Fruit fly (Drosophila melanogaster) whole organism, embryonic: ENCODE measurements around the gene CG1824.

ENCODE experiments used
- Atf-2 ChIP-seq: fragments of 200-800 bp; sonication (Bioruptor generic); optimal IDR thresholded peaks from 2 replicates; lab custom pipeline; 2016; ENCODE audit warnings: missing biosample characterization, missing genetic modification characterization
- BtbVII ChIP-seq: fragments of 200-800 bp; sonication (Bioruptor generic); optimal IDR thresholded peaks from 3 replicates; lab custom pipeline; 2017; ENCODE audit warnings: missing biosample characterization, mild to moderate bottlenecking, missing genetic modification characterization
- CG10321 ChIP-seq: fragments of 200-800 bp; sonication (Bioruptor generic); IDR thresholded peaks from 2 replicates; pipeline ENCODE4 v1.3.6; 2022; ENCODE audit warnings: missing biosample characterization, missing genetic modification characterization
- CG10959 ChIP-seq: fragments of 200-800 bp; sonication (Bioruptor generic); IDR thresholded peaks from 2 replicates; pipeline ENCODE4 v1.3.6; 2022; ENCODE audit warnings: missing biosample characterization, missing genetic modification characterization
- CG10979 ChIP-seq: fragments of 200-800 bp; sonication (Bioruptor generic); optimal IDR thresholded peaks from 2 replicates; lab custom pipeline; 2018; ENCODE audit warnings: missing biosample characterization, mild to moderate bottlenecking, missing genetic modification characterization, moderate library complexity
- CG15514 ChIP-seq: fragments of 200-800 bp; sonication (Bioruptor generic); optimal IDR thresholded peaks from 3 replicates; lab custom pipeline; 2017; ENCODE audit warnings: missing biosample characterization, missing genetic modification characterization, mild to moderate bottlenecking, moderate library complexity, missing genetic modification reagents
- CG16813 ChIP-seq: fragments of 200-800 bp; sonication (Bioruptor generic); IDR thresholded peaks from 3 replicates; pipeline ENCODE4 v1.3.6; 2022; ENCODE audit warnings: missing biosample characterization, missing genetic modification characterization; ENCODE audit not compliant: partially characterized antibody
- CG18262 ChIP-seq: fragments of 200-800 bp; optimal IDR thresholded peaks from 3 replicates; lab custom pipeline; 2019; ENCODE audit warnings: missing biosample characterization, mild to moderate bottlenecking, missing genetic modification characterization, moderate library complexity
- CG33557 ChIP-seq: fragments of 200-800 bp; sonication (Bioruptor generic); optimal IDR thresholded peaks from 2 replicates; lab custom pipeline; 2019; ENCODE audit warnings: missing biosample characterization, mild to moderate bottlenecking, missing genetic modification characterization, moderate library complexity
- CG7745 ChIP-seq: fragments of 200-800 bp; sonication (Bioruptor generic); optimal IDR thresholded peaks from 2 replicates; lab custom pipeline; 2018; ENCODE audit warnings: missing biosample characterization, mild to moderate bottlenecking, missing genetic modification characterization, moderate library complexity
- CG7839 ChIP-seq: fragments of 200-800 bp; sonication (Bioruptor generic); optimal IDR thresholded peaks from 3 replicates; lab custom pipeline; 2018; ENCODE audit warnings: missing biosample characterization, mild to moderate bottlenecking, missing genetic modification characterization, moderate library complexity
- CG7987 ChIP-seq: fragments of 200-800 bp; sonication (Bioruptor generic); optimal IDR thresholded peaks from 2 replicates; lab custom pipeline; 2018; ENCODE audit warnings: missing biosample characterization, mild to moderate bottlenecking, missing genetic modification characterization, moderate library complexity
- CG8924 ChIP-seq: fragments of 200-800 bp; optimal IDR thresholded peaks from 3 replicates; lab custom pipeline; 2019; ENCODE audit warnings: missing biosample characterization, mild to moderate bottlenecking, missing genetic modification characterization, moderate library complexity
- CG9437 ChIP-seq: fragments of 200-800 bp; sonication (Bioruptor generic); optimal IDR thresholded peaks from 2 replicates; lab custom pipeline; 2018; ENCODE audit warnings: missing biosample characterization, mild to moderate bottlenecking, missing genetic modification characterization
- CG9609 ChIP-seq: fragments of 200-800 bp; sonication (Bioruptor generic); optimal IDR thresholded peaks from 3 replicates; lab custom pipeline; 2016; ENCODE audit warnings: missing biosample characterization, missing genetic modification characterization
- CG9817 ChIP-seq: fragments of 200-800 bp; sonication (Bioruptor generic); optimal IDR thresholded peaks from 2 replicates; lab custom pipeline; 2018; ENCODE audit warnings: missing biosample characterization, mild to moderate bottlenecking, missing genetic modification characterization, moderate library complexity
- Dbx ChIP-seq: fragments of 200-800 bp; sonication (Bioruptor generic); IDR thresholded peaks from 3 replicates; pipeline ENCODE4 v1.3.6; 2022; ENCODE audit warnings: missing biosample characterization, missing genetic modification characterization
- Fer1 ChIP-seq: fragments of 200-800 bp; sonication (Bioruptor generic); optimal IDR thresholded peaks from 2 replicates; lab custom pipeline; 2017; ENCODE audit warnings: missing biosample characterization, mild to moderate bottlenecking, missing genetic modification characterization
- Fer3 ChIP-seq: fragments of 200-800 bp; sonication (Bioruptor generic); optimal IDR thresholded peaks from 2 replicates; lab custom pipeline; 2018; ENCODE audit warnings: missing biosample characterization, mild to moderate bottlenecking, missing genetic modification characterization, moderate library complexity
- Hr78 ChIP-seq, 2 experiments: fragments of 200-800 bp in 1 of 2; fragments of >200 bp in 1 of 2; sonication (Bioruptor generic) in 1 of 2; optimal IDR thresholded peaks; 2 replicates each; lab custom pipeline; 2017 to 2019; ENCODE audit warnings: missing biosample characterization in 2 of 2, missing genetic modification characterization in 2 of 2, mild to moderate bottlenecking in 1 of 2, moderate library complexity in 1 of 2
- Lim3 ChIP-seq: fragments of 200-800 bp; sonication (Bioruptor generic); IDR thresholded peaks from 2 replicates; pipeline ENCODE4 v1.3.6; 2022; ENCODE audit warnings: missing biosample characterization, missing genetic modification characterization
- Meics ChIP-seq: fragments of 200-800 bp; sonication (Bioruptor generic); optimal IDR thresholded peaks from 2 replicates; lab custom pipeline; 2017; ENCODE audit warnings: missing biosample characterization, mild to moderate bottlenecking, missing genetic modification characterization
- Oaz ChIP-seq: fragments of 200-800 bp; sonication (Bioruptor generic); IDR thresholded peaks from 2 replicates; pipeline ENCODE4 v1.3.6; 2022; ENCODE audit warnings: missing biosample characterization, missing genetic modification characterization
- PHDP ChIP-seq: fragments of 200-800 bp; sonication (Bioruptor generic); optimal IDR thresholded peaks from 3 replicates; lab custom pipeline; 2018; ENCODE audit warnings: missing biosample characterization, mild to moderate bottlenecking, missing genetic modification characterization, moderate library complexity
- Sox100B ChIP-seq: fragments of 200-800 bp; sonication (Bioruptor generic); optimal IDR thresholded peaks from 3 replicates; lab custom pipeline; 2018; ENCODE audit warnings: missing biosample characterization, mild to moderate bottlenecking, missing genetic modification characterization
- Sry-δ ChIP-seq: fragments of 200-800 bp; sonication (Bioruptor generic); optimal IDR thresholded peaks from 2 replicates; lab custom pipeline; 2016; ENCODE audit warnings: missing biosample characterization, missing genetic modification characterization
- Vsx1 ChIP-seq: fragments of 200-800 bp; sonication (Bioruptor generic); optimal IDR thresholded peaks from 2 replicates; lab custom pipeline; 2017; ENCODE audit warnings: missing biosample characterization, mild to moderate bottlenecking, missing genetic modification characterization, missing genetic modification reagents
- aop ChIP-seq: fragments of 200-800 bp; sonication (Bioruptor generic); IDR thresholded peaks from 2 replicates; pipeline ENCODE4 v1.3.6; 2022; ENCODE audit warnings: missing biosample characterization, missing genetic modification characterization
- bsh ChIP-seq, 2 experiments: fragments of 200-800 bp; sonication (Bioruptor generic); optimal IDR thresholded peaks; 2 replicates each; lab custom pipeline; 2017 to 2018; ENCODE audit warnings: mild to moderate bottlenecking in 2 of 2, missing biosample characterization in 2 of 2, missing genetic modification characterization in 2 of 2, moderate library complexity in 1 of 2
- cato ChIP-seq: fragments of 200-800 bp; sonication (Bioruptor generic); optimal IDR thresholded peaks from 2 replicates; lab custom pipeline; 2016; ENCODE audit warnings: missing biosample characterization, missing genetic modification characterization, borderline replicate concordance
- chif ChIP-seq, 2 experiments: fragments of 200-800 bp; sonication (Bioruptor generic); optimal IDR thresholded peaks; 3 replicates each; lab custom pipeline; 2016; ENCODE audit warnings: missing biosample characterization in 2 of 2, missing genetic modification characterization in 2 of 2
- crp ChIP-seq, 2 experiments: fragments of 200-800 bp; sonication (Bioruptor generic); optimal IDR thresholded peaks; 2 replicates in 1 of 2; 3 replicates in 1 of 2; lab custom pipeline; 2017; ENCODE audit warnings: missing biosample characterization in 2 of 2, missing genetic modification characterization in 2 of 2, mild to moderate bottlenecking in 1 of 2, moderate library complexity in 1 of 2
- dpn ChIP-seq, 2 experiments: fragments of 200-800 bp; sonication (Bioruptor generic); optimal IDR thresholded peaks; 3 replicates each; lab custom pipeline; 2016; ENCODE audit warnings: missing biosample characterization in 2 of 2, missing genetic modification characterization in 2 of 2
- exex ChIP-seq: fragments of 200-800 bp; sonication (Bioruptor generic); optimal IDR thresholded peaks from 4 replicates; lab custom pipeline; 2018; ENCODE audit warnings: missing biosample characterization, mild to moderate bottlenecking, missing genetic modification characterization, moderate library complexity
- gcm ChIP-seq: fragments of 200-800 bp; sonication (Bioruptor generic); optimal IDR thresholded peaks from 2 replicates; lab custom pipeline; 2019; ENCODE audit warnings: missing biosample characterization, mild to moderate bottlenecking, missing genetic modification characterization, moderate library complexity
- grau ChIP-seq: fragments of 200-800 bp; optimal IDR thresholded peaks from 3 replicates; lab custom pipeline; 2019; ENCODE audit warnings: missing biosample characterization, mild to moderate bottlenecking, missing genetic modification characterization, moderate library complexity
- grn ChIP-seq: fragments of 200-800 bp; sonication (Bioruptor generic); optimal IDR thresholded peaks from 3 replicates; lab custom pipeline; 2017; ENCODE audit warnings: missing biosample characterization, missing genetic modification characterization
- h ChIP-seq: fragments of >200 bp; optimal IDR thresholded peaks from 2 replicates; lab custom pipeline; 2017
- otp ChIP-seq: fragments of 200-800 bp; sonication (Bioruptor generic); IDR thresholded peaks from 3 replicates; pipeline ENCODE4, ENCODE4 v1.3.6; 2022; ENCODE audit warnings: missing biosample characterization, missing genetic modification characterization
- psq ChIP-seq: fragments of 200-800 bp; sonication (Bioruptor generic); optimal IDR thresholded peaks from 2 replicates; lab custom pipeline; 2017; ENCODE audit warnings: missing biosample characterization, missing genetic modification characterization
- row ChIP-seq: fragments of 200-800 bp; sonication (Bioruptor generic); IDR thresholded peaks from 3 replicates; pipeline ENCODE4 v1.3.6; 2022; ENCODE audit warnings: missing biosample characterization, missing genetic modification characterization
- salm ChIP-seq: fragments of 200-800 bp; sonication (Bioruptor generic); optimal IDR thresholded peaks from 2 replicates; lab custom pipeline; 2018; ENCODE audit warnings: missing biosample characterization, mild to moderate bottlenecking, missing genetic modification characterization
- scrt ChIP-seq: fragments of 200-800 bp; sonication (Bioruptor generic); optimal IDR thresholded peaks from 2 replicates; lab custom pipeline; 2018; ENCODE audit warnings: missing biosample characterization, mild to moderate bottlenecking, missing genetic modification characterization, moderate library complexity
- sd ChIP-seq: fragments of 200-800 bp; sonication (Bioruptor generic); optimal IDR thresholded peaks from 3 replicates; lab custom pipeline; 2018; ENCODE audit warnings: missing biosample characterization, mild to moderate bottlenecking, missing genetic modification characterization, moderate library complexity
- stc ChIP-seq: fragments of 200-800 bp; sonication (Bioruptor generic); IDR thresholded peaks from 2 replicates; pipeline ENCODE4 v1.3.6; 2022; ENCODE audit warnings: missing biosample characterization, missing genetic modification characterization
- tin ChIP-seq: fragments of 200-800 bp; sonication (Bioruptor generic); optimal IDR thresholded peaks from 3 replicates; lab custom pipeline; 2016; ENCODE audit warnings: missing biosample characterization, missing genetic modification characterization
- twi ChIP-seq: fragments of 200-800 bp; optimal IDR thresholded peaks from 2 replicates; lab custom pipeline; 2019; ENCODE audit warnings: missing biosample characterization, mild to moderate bottlenecking, missing genetic modification characterization, moderate library complexity
- vnd ChIP-seq: fragments of 200-800 bp; sonication (Bioruptor generic); IDR thresholded peaks from 3 replicates; pipeline ENCODE4 v1.3.6; 2022; ENCODE audit warnings: missing biosample characterization, missing genetic modification characterization; ENCODE audit not compliant: partially characterized antibody

Gene CG1824

dm6 chrX:12631317-12632156 lies 36.1 kb upstream of the CG1824 start, which contains the start of gene Tomosyn (continued):
- peak; percentile 42 for TF ChIP-seq tin (GFP tag; lab: Kevin White, UChicago)
- no peak for TF ChIP-seq h (lab: Kevin White, UChicago)
- no peak for TF ChIP-seq Oaz (GFP tag; lab: Robert Waterston, UW)
- TF ChIP-seq crp (GFP tag; optimal IDR thresholded peaks at IDR 0.05; lab: Kevin White, UChicago) = peak in 1 of 2 experiments; percentile 58
- TF ChIP-seq Meics (GFP tag; lab: Kevin White, UChicago) = peak; percentile 20
- peak in 1 of 2 experiments; percentile 58 for TF ChIP-seq bsh (GFP tag; optimal IDR thresholded peaks at IDR 0.05; lab: Kevin White, UChicago)
- TF ChIP-seq CG7987 (GFP tag; lab: Kevin White, UChicago) = no peak
- no peak for TF ChIP-seq salm (tag; lab: Kevin White, UChicago)
- peak; percentile 52 for TF ChIP-seq CG7839 (tag; lab: Kevin White, UChicago)
- TF ChIP-seq chif (GFP tag; optimal IDR thresholded peaks at IDR 0.05; lab: Kevin White, UChicago) = peak in 1 of 2 experiments; percentile 28
- peak; percentile 54 for TF ChIP-seq grau
- peak; percentile 28 for TF ChIP-seq CG9817 (tag; lab: Kevin White, UChicago)
- TF ChIP-seq scrt = peak; percentile 84
- peak; percentile 64 for TF ChIP-seq CG8924
- TF ChIP-seq CG16813 (GFP tag; lab: Robert Waterston, UW) = peak; percentile 80
- no peak for TF ChIP-seq CG10959 (GFP tag; lab: Robert Waterston, UW)
- TF ChIP-seq Sry-δ (GFP tag; lab: Kevin White, UChicago) = peak; percentile 90
- no peak for TF ChIP-seq CG10321 (GFP tag; lab: Robert Waterston, UW)
- TF ChIP-seq Dbx (GFP tag; lab: Robert Waterston, UW) = no peak
- TF ChIP-seq Hr78 (GFP tag; optimal IDR thresholded peaks at IDR 0.05; lab: Kevin White, UChicago) = no peak
- TF ChIP-seq BtbVII (GFP tag; lab: Kevin White, UChicago) = peak; percentile 4
- peak; percentile 13 for TF ChIP-seq CG33557
- peak; percentile 25 for TF ChIP-seq gcm
- no peak for TF ChIP-seq CG9437
- TF ChIP-seq sd (tag; lab: Kevin White, UChicago) = peak; percentile 98
- no peak for TF ChIP-seq otp (GFP tag; lab: Robert Waterston, UW)
- TF ChIP-seq row (GFP tag; lab: Robert Waterston, UW) = peak; percentile 77
- TF ChIP-seq CG18262 (tag; lab: Kevin White, UChicago) = peak; percentile 59

dm6 chrX:12629564-12629963 lies 34.1 kb upstream of the CG1824 start, which contains the start of the genes Aven and CG2540:
Aven (minus strand) TSS chrX:12629640.
CG2540 (plus strand) TSS chrX:12629878.
- TF ChIP-seq stc (GFP tag; lab: Robert Waterston, UW) (peak; percentile 62; the same call in 1 of the 2 replicates), sd (tag; lab: Kevin White, UChicago) (peak; percentile 58), Vsx1 (peak; percentile 67), exex (tag; lab: Kevin White, UChicago) (peak; percentile 76), grn (GFP tag; lab: Kevin White, UChicago) (no peak), Fer3 (tag; lab: Kevin White, UChicago) (peak; percentile 83), Fer1 (GFP tag; lab: Kevin White, UChicago) (peak; percentile 92), PHDP (tag; lab: Kevin White, UChicago) (peak; percentile 88), CG9609 (GFP tag; lab: Kevin White, UChicago) (no peak), vnd (GFP tag; lab: Robert Waterston, UW) (no peak), psq (GFP tag; lab: Kevin White, UChicago) (no peak), twi (tag; lab: Kevin White, UChicago) (peak; percentile 81), CG15514 (GFP tag; lab: Kevin White, UChicago) (peak; percentile 77), Meics (GFP tag; lab: Kevin White, UChicago) (peak; percentile 87), CG10979 (peak; percentile 86), cato (GFP tag; lab: Kevin White, UChicago) (peak; percentile 22), dpn (GFP tag; optimal IDR thresholded peaks at IDR 0.05; lab: Kevin White, UChicago) (peak in 1 of 2 experiments; percentile 80), Lim3 (GFP tag; lab: Robert Waterston, UW) (no peak), CG7745 (tag; lab: Kevin White, UChicago) (no peak), aop (no peak), Atf-2 (GFP tag; lab: Kevin White, UChicago) (no peak), Sox100B (GFP tag; lab: Kevin White, UChicago) (peak; percentile 86)
